Worm (Caenorhabditis elegans): ENCODE results near the gene nhr-273.

DNA sequence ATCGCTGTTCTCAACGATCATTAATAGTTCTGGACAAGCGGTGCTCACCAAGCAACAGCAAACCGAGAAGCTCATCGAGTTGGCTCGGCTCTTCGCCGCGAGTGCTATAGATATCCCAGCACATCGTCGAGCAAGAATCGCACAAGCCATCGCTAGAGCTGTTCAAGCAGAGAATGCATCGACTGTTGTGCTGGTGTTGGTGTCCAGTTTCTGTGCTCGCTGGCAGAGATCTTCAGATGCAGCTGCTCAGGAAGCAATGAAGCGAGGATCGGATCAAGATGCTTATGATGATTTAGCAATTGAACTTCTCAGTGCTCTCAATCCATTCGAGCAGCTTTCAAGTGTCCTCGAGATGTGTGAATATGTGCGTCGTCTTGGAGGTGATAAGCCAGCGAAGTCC, 7.0 kb upstream of the nhr-273 start:
- TF ChIP-seq nhr-12 (tag; optimal IDR thresholded peaks at IDR 0.05) (no peak), nfya-1 (tag; optimal IDR thresholded peaks at IDR 0.05; ENCODE audit: insufficient read depth) (no peak)

Measured in whole organism, L3 larva.